Fruit fly (Drosophila melanogaster) whole organism, embryonic: Measurements from ENCODE around the gene kibra.
A peak's percentile ranks its signal among the peaks of the same experiment; 100 is the strongest.

Experiments used
- Atf-2 ChIP-seq: fragments of 200-800 bp; sonication (Bioruptor generic); optimal IDR thresholded peaks from 2 replicates; lab custom pipeline; 2016; ENCODE audit warnings: missing biosample characterization, missing genetic modification characterization
- Bdp1 ChIP-seq: fragments of 200-800 bp; sonication (Bioruptor generic); optimal IDR thresholded peaks from 3 replicates; lab custom pipeline; 2016; ENCODE audit warnings: missing biosample characterization, missing genetic modification characterization
- CG10147 ChIP-seq: fragments of 200-800 bp; sonication (Bioruptor generic); optimal IDR thresholded peaks from 2 replicates; lab custom pipeline; 2019; ENCODE audit warnings: missing biosample characterization, mild to moderate bottlenecking, missing genetic modification characterization, moderate library complexity
- CG1024 ChIP-seq: fragments of 200-800 bp; sonication (Bioruptor generic); IDR thresholded peaks from 2 replicates; pipeline ENCODE4 v1.3.6; 2022; ENCODE audit warnings: missing biosample characterization, missing genetic modification characterization
- CG10267 ChIP-seq: fragments of 200-800 bp; sonication (Bioruptor generic); optimal IDR thresholded peaks from 2 replicates; lab custom pipeline; 2018; ENCODE audit warnings: missing biosample characterization, mild to moderate bottlenecking, missing genetic modification characterization, moderate library complexity
- CG12104 ChIP-seq: fragments of 200-800 bp; sonication (Bioruptor generic); optimal IDR thresholded peaks from 3 replicates; lab custom pipeline; 2016; ENCODE audit warnings: missing biosample characterization, missing genetic modification characterization
- CG16815 ChIP-seq: fragments of 200-800 bp; sonication (Bioruptor generic); optimal IDR thresholded peaks from 3 replicates; lab custom pipeline; 2017; ENCODE audit warnings: missing biosample characterization, mild to moderate bottlenecking, missing genetic modification characterization
- CG17612 ChIP-seq: fragments of 200-800 bp; sonication (Bioruptor generic); IDR thresholded peaks from 2 replicates; pipeline ENCODE4 v1.3.6; 2022; ENCODE audit warnings: missing biosample characterization, missing genetic modification characterization
- CG18619 ChIP-seq: fragments of 200-800 bp; sonication (Bioruptor generic); optimal IDR thresholded peaks from 3 replicates; lab custom pipeline; 2017; ENCODE audit warnings: missing biosample characterization, mild to moderate bottlenecking, missing genetic modification characterization
- CG18764 ChIP-seq: fragments of 200-800 bp; sonication (Bioruptor generic); optimal IDR thresholded peaks from 3 replicates; lab custom pipeline; 2016; ENCODE audit warnings: missing biosample characterization, missing genetic modification characterization
- CG2678 ChIP-seq: fragments of 200-800 bp; sonication (Bioruptor generic); optimal IDR thresholded peaks from 3 replicates; lab custom pipeline; 2019; ENCODE audit warnings: missing biosample characterization, mild to moderate bottlenecking, missing genetic modification characterization, moderate library complexity
- CG3065 ChIP-seq: fragments of 200-800 bp; sonication (Bioruptor generic); optimal IDR thresholded peaks from 2 replicates; lab custom pipeline; 2016; ENCODE audit warnings: missing biosample characterization, missing genetic modification characterization
- CG32767 ChIP-seq: fragments of 200-800 bp; sonication (Bioruptor generic); IDR thresholded peaks from 2 replicates; pipeline ENCODE4 v1.3.6; 2022; ENCODE audit warnings: missing biosample characterization, missing genetic modification characterization
- CG33213 ChIP-seq: fragments of 200-800 bp; sonication (Bioruptor generic); optimal IDR thresholded peaks from 3 replicates; lab custom pipeline; 2016; ENCODE audit warnings: missing biosample characterization, missing genetic modification characterization
- CG3726 ChIP-seq: fragments of 200-800 bp; sonication (Bioruptor generic); IDR thresholded peaks from 3 replicates; pipeline ENCODE4, ENCODE4 v1.3.6; 2022; ENCODE audit warnings: missing biosample characterization, missing genetic modification characterization
- CG4328 ChIP-seq: fragments of 200-800 bp; sonication (Bioruptor generic); optimal IDR thresholded peaks from 3 replicates; lab custom pipeline; 2017; ENCODE audit warnings: missing biosample characterization, missing genetic modification reagents, missing genetic modification characterization
- CG8944 ChIP-seq: fragments of 200-800 bp; sonication (Bioruptor generic); optimal IDR thresholded peaks from 3 replicates; lab custom pipeline; 2016; ENCODE audit warnings: missing biosample characterization, missing genetic modification characterization
- CHES-1-like ChIP-seq: fragments of 200-800 bp; sonication (Bioruptor generic); optimal IDR thresholded peaks from 2 replicates; lab custom pipeline; 2016; ENCODE audit warnings: missing biosample characterization, missing genetic modification characterization
- Chrac-16 ChIP-seq: fragments of 200-800 bp; sonication (Bioruptor generic); optimal IDR thresholded peaks from 3 replicates; lab custom pipeline; 2016; ENCODE audit warnings: missing biosample characterization, missing genetic modification characterization
- ERR ChIP-seq: fragments of 200-800 bp; sonication (Bioruptor generic); optimal IDR thresholded peaks from 2 replicates; lab custom pipeline; 2016; ENCODE audit warnings: missing biosample characterization, missing genetic modification characterization
- Ets65A ChIP-seq: fragments of 200-800 bp; sonication (Bioruptor generic); peaks from one replicate; lab custom pipeline; 2016; ENCODE audit warnings: missing biosample characterization, missing genetic modification characterization
- Fer2 ChIP-seq: fragments of 200-800 bp; sonication (Bioruptor generic); optimal IDR thresholded peaks from 2 replicates; lab custom pipeline; 2018; ENCODE audit warnings: missing biosample characterization, mild to moderate bottlenecking, missing genetic modification characterization, moderate library complexity
- GATAe ChIP-seq: fragments of 200-800 bp; sonication (Bioruptor generic); conservative IDR thresholded peaks from 2 replicates; pipeline ENCODE4 v1.3.6; 2022; ENCODE audit warnings: missing biosample characterization, missing genetic modification characterization
- H15 ChIP-seq: fragments of 200-800 bp; sonication (Bioruptor generic); IDR thresholded peaks from 3 replicates; pipeline ENCODE4 v1.3.6; 2022; ENCODE audit warnings: missing biosample characterization, missing genetic modification characterization
- HHEX ChIP-seq: fragments of 200-800 bp; sonication (Bioruptor generic); optimal IDR thresholded peaks from 3 replicates; lab custom pipeline; 2017; ENCODE audit warnings: missing biosample characterization, mild to moderate bottlenecking, missing genetic modification characterization, missing genetic modification reagents
- HmgZ ChIP-seq: fragments of 200-800 bp; sonication (Bioruptor generic); optimal IDR thresholded peaks from 2 replicates; lab custom pipeline; 2018; ENCODE audit warnings: missing biosample characterization, mild to moderate bottlenecking, missing genetic modification characterization
- Hr39 ChIP-seq: fragments of >200 bp; optimal IDR thresholded peaks from 2 replicates; lab custom pipeline; 2017
- Rfx ChIP-seq: fragments of 200-800 bp; sonication (Bioruptor generic); IDR thresholded peaks from 2 replicates; pipeline ENCODE4 v1.3.6; 2022; ENCODE audit warnings: missing biosample characterization, missing genetic modification characterization
- Rx ChIP-seq: fragments of 200-800 bp; sonication (Bioruptor generic); IDR thresholded peaks from 2 replicates; pipeline ENCODE4 v1.3.6; 2022; ENCODE audit warnings: missing biosample characterization, missing genetic modification characterization
- Sry-β ChIP-seq: fragments of 200-800 bp; sonication (Bioruptor generic); optimal IDR thresholded peaks from 2 replicates; lab custom pipeline; 2018; ENCODE audit warnings: missing biosample characterization, mild to moderate bottlenecking, missing genetic modification characterization, moderate library complexity
- Stat92E ChIP-seq, 3 experiments: fragments of >200 bp in 2 of 3; fragments of 200-800 bp in 1 of 3; sonication (Bioruptor generic) in 1 of 3; optimal IDR thresholded peaks; 2 replicates each; lab custom pipeline; 2017 to 2019; ENCODE audit warnings: missing biosample characterization in 3 of 3, missing genetic modification characterization in 3 of 3, mild to moderate bottlenecking in 1 of 3, moderate library complexity in 1 of 3
- Xrp1 ChIP-seq: fragments of 200-800 bp; sonication (Bioruptor generic); IDR thresholded peaks from 2 replicates; pipeline ENCODE4 v1.3.6; 2022; ENCODE audit warnings: missing biosample characterization, missing genetic modification characterization
- ac ChIP-seq: fragments of 200-800 bp; sonication (Bioruptor generic); optimal IDR thresholded peaks from 3 replicates; lab custom pipeline; 2017; ENCODE audit warnings: missing biosample characterization, mild to moderate bottlenecking, missing genetic modification characterization
- ara ChIP-seq: fragments of 200-800 bp; sonication (Bioruptor generic); IDR thresholded peaks from 2 replicates; pipeline ENCODE4 v1.3.6; 2022; ENCODE audit warnings: missing biosample characterization, missing genetic modification characterization
- ci ChIP-seq: fragments of 200-800 bp; sonication (Bioruptor generic); IDR thresholded peaks from 3 replicates; pipeline ENCODE4 v1.3.6; 2022; ENCODE audit warnings: missing biosample characterization, missing genetic modification characterization
- corto ChIP-seq: fragments of 200-800 bp; sonication (Bioruptor generic); optimal IDR thresholded peaks from 2 replicates; lab custom pipeline; 2016; ENCODE audit warnings: missing biosample characterization, mild to moderate bottlenecking, missing genetic modification characterization, moderate library complexity
- croc ChIP-seq: fragments of 200-800 bp; sonication (Bioruptor generic); conservative IDR thresholded peaks from 3 replicates; pipeline ENCODE4 v1.3.6; 2022; ENCODE audit warnings: missing biosample characterization, missing genetic modification characterization
- gce ChIP-seq: fragments of 200-800 bp; sonication (Bioruptor generic); IDR thresholded peaks from 3 replicates; pipeline ENCODE4 v1.3.6; 2022; ENCODE audit warnings: missing biosample characterization, missing genetic modification characterization
- gcm ChIP-seq: fragments of 200-800 bp; sonication (Bioruptor generic); optimal IDR thresholded peaks from 2 replicates; lab custom pipeline; 2019; ENCODE audit warnings: missing biosample characterization, mild to moderate bottlenecking, missing genetic modification characterization, moderate library complexity
- grau ChIP-seq: fragments of 200-800 bp; optimal IDR thresholded peaks from 3 replicates; lab custom pipeline; 2019; ENCODE audit warnings: missing biosample characterization, mild to moderate bottlenecking, missing genetic modification characterization, moderate library complexity
- lilli ChIP-seq: fragments of 200-800 bp; sonication (Bioruptor generic); optimal IDR thresholded peaks from 3 replicates; lab custom pipeline; 2016; ENCODE audit warnings: missing biosample characterization, missing genetic modification characterization
- lmd ChIP-seq: fragments of 200-800 bp; sonication (Bioruptor generic); IDR thresholded peaks from 2 replicates; pipeline ENCODE4 v1.3.6; 2022; ENCODE audit warnings: missing biosample characterization, missing genetic modification characterization
- nmo ChIP-seq: fragments of 200-800 bp; sonication (Bioruptor generic); optimal IDR thresholded peaks from 2 replicates; lab custom pipeline; 2018; ENCODE audit warnings: missing biosample characterization, mild to moderate bottlenecking, missing genetic modification characterization, moderate library complexity
- otp ChIP-seq: fragments of 200-800 bp; sonication (Bioruptor generic); IDR thresholded peaks from 3 replicates; pipeline ENCODE4, ENCODE4 v1.3.6; 2022; ENCODE audit warnings: missing biosample characterization, missing genetic modification characterization
- peb ChIP-seq: fragments of 200-800 bp; sonication (Bioruptor generic); IDR thresholded peaks from 2 replicates; pipeline ENCODE4 v1.3.6; 2022; ENCODE audit warnings: missing biosample characterization, missing genetic modification characterization
- repo ChIP-seq: fragments of 200-800 bp; sonication (Bioruptor generic); optimal IDR thresholded peaks from 2 replicates; lab custom pipeline; 2016; ENCODE audit warnings: missing biosample characterization, missing genetic modification characterization
- rib ChIP-seq: fragments of 200-800 bp; sonication (Bioruptor generic); IDR thresholded peaks from 2 replicates; pipeline ENCODE4 v1.3.6; 2022; ENCODE audit warnings: missing biosample characterization, missing genetic modification characterization
- slou ChIP-seq: fragments of 200-800 bp; sonication (Bioruptor generic); optimal IDR thresholded peaks from 3 replicates; lab custom pipeline; 2016; ENCODE audit warnings: missing biosample characterization, missing genetic modification characterization
- tin ChIP-seq: fragments of 200-800 bp; sonication (Bioruptor generic); optimal IDR thresholded peaks from 3 replicates; lab custom pipeline; 2016; ENCODE audit warnings: missing biosample characterization, missing genetic modification characterization
- trem ChIP-seq: fragments of 200-800 bp; optimal IDR thresholded peaks from 3 replicates; lab custom pipeline; 2019; ENCODE audit warnings: missing biosample characterization, mild to moderate bottlenecking, missing genetic modification characterization, moderate library complexity
- vnd ChIP-seq: fragments of 200-800 bp; sonication (Bioruptor generic); IDR thresholded peaks from 3 replicates; pipeline ENCODE4 v1.3.6; 2022; ENCODE audit warnings: missing biosample characterization, missing genetic modification characterization; ENCODE audit not compliant: partially characterized antibody
- zfh1 ChIP-seq: fragments of 200-800 bp; sonication (Bioruptor generic); IDR thresholded peaks from 3 replicates; pipeline ENCODE4 v1.3.6; 2022; ENCODE audit warnings: missing biosample characterization, missing genetic modification characterization

kibra gene

DNA sequence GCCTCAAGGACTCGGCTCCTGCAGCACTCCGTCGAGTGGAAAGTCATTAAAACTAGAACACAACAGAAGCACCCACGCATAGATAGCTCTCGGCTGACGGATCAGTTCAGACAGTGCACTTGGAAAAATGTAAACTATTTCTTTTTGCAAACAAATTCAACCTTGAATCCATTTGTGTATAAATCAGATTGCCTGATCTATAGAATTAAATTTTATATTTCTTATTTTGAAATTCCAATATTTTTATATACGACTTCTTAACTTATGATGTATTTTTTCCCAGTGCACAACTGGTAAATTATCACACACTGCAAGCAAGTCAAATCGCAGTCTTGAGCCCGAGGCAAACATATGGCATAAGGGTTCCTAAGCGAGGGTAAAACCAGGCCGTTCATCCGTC is 49.3 kb downstream of the kibra start (continued):
- TF ChIP-seq CG10147 (GFP tag; lab: Kevin White, UChicago) (no peak), nmo (peak; percentile 84), vnd (no peak), rib (GFP tag; lab: Robert Waterston, UW) (0 out of 2 replicates have a peak, but pooled peaks have one; percentile 39), CG4328 (GFP tag; lab: Kevin White, UChicago) (no peak), CG17612 (GFP tag; lab: Robert Waterston, UW) (no peak), Sry-β (GFP tag; lab: Kevin White, UChicago) (peak; percentile 20), HHEX (no peak), gcm (GFP tag; lab: Kevin White, UChicago) (peak; percentile 51), ac (peak; percentile 79), otp (GFP tag; lab: Robert Waterston, UW) (peak; percentile 73), CG8944 (GFP tag; lab: Kevin White, UChicago) (no peak), CG3065 (GFP tag; lab: Kevin White, UChicago) (peak; percentile 29), Atf-2 (GFP tag; lab: Kevin White, UChicago) (peak; percentile 28), GATAe (GFP tag; lab: Robert Waterston, UW) (no peak), trem (tag; lab: Kevin White, UChicago) (peak; percentile 48), Rx (GFP tag; lab: Robert Waterston, UW) (peak; percentile 64), CG2678 (peak; percentile 63), Rfx (GFP tag; lab: Robert Waterston, UW) (peak; percentile 29; the same call in 1 of the 2 replicates), Hr39 (lab: Kevin White, UChicago) (no peak), repo (GFP tag; lab: Kevin White, UChicago) (no peak), ara (peak; percentile 64), Bdp1 (GFP tag; lab: Kevin White, UChicago) (peak; percentile 22), Ets65A (peak; percentile 80), CG32767 (GFP tag; lab: Robert Waterston, UW) (peak; percentile 57; the same call in 1 of the 2 replicates), Chrac-16 (GFP tag; lab: Kevin White, UChicago) (peak; percentile 60), Xrp1 (GFP tag; lab: Robert Waterston, UW) (peak; percentile 93), H15 (GFP tag; lab: Robert Waterston, UW) (peak; percentile 55; the same call in 1 of the 3 replicates), ci (GFP tag; lab: Robert Waterston, UW) (peak; percentile 73; the same call in 2 of the 3 replicates), HmgZ (no peak), CG16815 (GFP tag; lab: Kevin White, UChicago) (peak; percentile 62), croc (GFP tag; lab: Robert Waterston, UW) (peak; percentile 67), CG33213 (GFP tag; lab: Kevin White, UChicago) (peak; percentile 45), CG18764 (GFP tag; lab: Kevin White, UChicago) (peak; percentile 57), ERR (GFP tag; lab: Kevin White, UChicago) (no peak), corto (GFP tag; lab: Kevin White, UChicago) (no peak), Fer2 (tag; lab: Kevin White, UChicago) (no peak), peb (peak; percentile 62; the same call in 1 of the 2 replicates), Stat92E (GFP tag; optimal IDR thresholded peaks at IDR 0.05; lab: Kevin White, UChicago) (peak in 1 of 3 experiments; percentile 46), CHES-1-like (GFP tag; lab: Kevin White, UChicago) (no peak), gce (peak; percentile 54; the same call in 2 of the 3 replicates), CG1024 (GFP tag; lab: Robert Waterston, UW) (peak; percentile 61), CG10267 (peak; percentile 81), tin (GFP tag; lab: Kevin White, UChicago) (peak; percentile 73), CG12104 (peak; percentile 54), CG3726 (GFP tag; lab: Robert Waterston, UW) (0 out of 3 replicates have a peak, but pooled peaks have one; percentile 67), lmd (GFP tag; lab: Robert Waterston, UW) (peak; percentile 67), CG18619 (GFP tag; lab: Kevin White, UChicago) (no peak), lilli (GFP tag; lab: Kevin White, UChicago) (peak; percentile 57), zfh1 (GFP tag; lab: Robert Waterston, UW) (peak; percentile 89), grau (peak; percentile 57), slou (no peak)
